Fruit fly (Drosophila melanogaster) whole organism, embryonic: ENCODE measurements around the gene CG14326.

Experiments used
- CG12236 ChIP-seq: fragments of 200-800 bp; sonication (Bioruptor generic); optimal IDR thresholded peaks from 2 replicates; lab custom pipeline; 2016; ENCODE audit warnings: missing biosample characterization, missing genetic modification characterization
- CG14014 ChIP-seq: fragments of 200-800 bp; sonication (Bioruptor generic); IDR thresholded peaks from 2 replicates; pipeline ENCODE4 v1.3.6; 2022; ENCODE audit warnings: missing biosample characterization, missing genetic modification characterization
- CG14050 ChIP-seq: fragments of 200-800 bp; sonication (Bioruptor generic); IDR thresholded peaks from 3 replicates; pipeline ENCODE4 v1.3.6; 2022; ENCODE audit warnings: missing biosample characterization, missing genetic modification characterization
- CG14965 ChIP-seq: fragments of 200-800 bp; sonication (Bioruptor generic); optimal IDR thresholded peaks from 2 replicates; lab custom pipeline; 2016; ENCODE audit warnings: missing biosample characterization, missing genetic modification characterization, borderline replicate concordance
- CG15479 ChIP-seq: fragments of 200-800 bp; sonication (Bioruptor generic); optimal IDR thresholded peaks from 3 replicates; lab custom pipeline; 2019; ENCODE audit warnings: missing biosample characterization, mild to moderate bottlenecking, missing genetic modification characterization, moderate library complexity
- CG15696 ChIP-seq: fragments of 200-800 bp; sonication (Bioruptor generic); optimal IDR thresholded peaks from 2 replicates; lab custom pipeline; 2019; ENCODE audit warnings: missing biosample characterization, mild to moderate bottlenecking, missing genetic modification characterization, moderate library complexity
- CG1647 ChIP-seq: fragments of 200-800 bp; sonication (Bioruptor generic); optimal IDR thresholded peaks from 3 replicates; lab custom pipeline; 2016; ENCODE audit warnings: missing biosample characterization, missing genetic modification characterization
- CG18764 ChIP-seq: fragments of 200-800 bp; sonication (Bioruptor generic); optimal IDR thresholded peaks from 3 replicates; lab custom pipeline; 2016; ENCODE audit warnings: missing biosample characterization, missing genetic modification characterization
- CG3995 ChIP-seq: fragments of 200-800 bp; sonication (Bioruptor generic); optimal IDR thresholded peaks from 3 replicates; lab custom pipeline; 2016; ENCODE audit warnings: missing biosample characterization, missing genetic modification characterization
- CG42726 ChIP-seq: fragments of 200-800 bp; sonication (Bioruptor generic); IDR thresholded peaks from 2 replicates; pipeline ENCODE4 v1.3.6; 2022; ENCODE audit warnings: missing biosample characterization, missing genetic modification characterization; ENCODE audit not compliant: partially characterized antibody
- CG4282 ChIP-seq: fragments of 200-800 bp; sonication (Bioruptor generic); optimal IDR thresholded peaks from 2 replicates; lab custom pipeline; 2016; ENCODE audit warnings: missing biosample characterization, missing genetic modification characterization
- CG5953 ChIP-seq: fragments of 200-800 bp; sonication (Bioruptor generic); IDR thresholded peaks from 2 replicates; pipeline ENCODE4 v1.3.6; 2022; ENCODE audit warnings: missing biosample characterization, missing genetic modification characterization
- CG7786 ChIP-seq: fragments of 200-800 bp; sonication (Bioruptor generic); optimal IDR thresholded peaks from 2 replicates; lab custom pipeline; 2016; ENCODE audit warnings: missing biosample characterization, missing genetic modification characterization
- CG9609 ChIP-seq: fragments of 200-800 bp; sonication (Bioruptor generic); optimal IDR thresholded peaks from 3 replicates; lab custom pipeline; 2016; ENCODE audit warnings: missing biosample characterization, missing genetic modification characterization
- CG9797 ChIP-seq: fragments of 200-800 bp; sonication (Bioruptor generic); optimal IDR thresholded peaks from 3 replicates; lab custom pipeline; 2018; ENCODE audit warnings: missing biosample characterization, mild to moderate bottlenecking, missing genetic modification characterization
- Dp ChIP-seq: fragments of 200-800 bp; sonication (Bioruptor generic); optimal IDR thresholded peaks from 2 replicates; lab custom pipeline; 2018; ENCODE audit warnings: missing biosample characterization, mild to moderate bottlenecking, missing genetic modification characterization, moderate library complexity
- Gug ChIP-seq: fragments of 200-800 bp; sonication (Bioruptor generic); IDR thresholded peaks from 4 replicates; pipeline ENCODE4 v1.3.6; 2022; ENCODE audit warnings: missing biosample characterization, missing genetic modification characterization
- H15 ChIP-seq: fragments of 200-800 bp; sonication (Bioruptor generic); IDR thresholded peaks from 3 replicates; pipeline ENCODE4 v1.3.6; 2022; ENCODE audit warnings: missing biosample characterization, missing genetic modification characterization
- H2.0 ChIP-seq: fragments of 200-800 bp; sonication (Bioruptor generic); IDR thresholded peaks from 2 replicates; pipeline ENCODE4 v1.3.6; 2022; ENCODE audit warnings: missing biosample characterization, missing genetic modification characterization
- HLH3B ChIP-seq: fragments of 200-800 bp; sonication (Bioruptor generic); IDR thresholded peaks from 2 replicates; pipeline ENCODE4 v1.3.6; 2022; ENCODE audit warnings: missing biosample characterization, missing genetic modification characterization
- Hey ChIP-seq: fragments of 200-800 bp; sonication (Bioruptor generic); optimal IDR thresholded peaks from 3 replicates; lab custom pipeline; 2018; ENCODE audit warnings: missing biosample characterization, mild to moderate bottlenecking, missing genetic modification characterization
- HmgZ ChIP-seq: fragments of 200-800 bp; sonication (Bioruptor generic); optimal IDR thresholded peaks from 2 replicates; lab custom pipeline; 2018; ENCODE audit warnings: missing biosample characterization, mild to moderate bottlenecking, missing genetic modification characterization
- Hmx ChIP-seq: fragments of 200-800 bp; sonication (Bioruptor generic); optimal IDR thresholded peaks from 2 replicates; lab custom pipeline; 2016; ENCODE audit warnings: missing biosample characterization, missing genetic modification characterization
- Myb ChIP-seq: fragments of 200-800 bp; sonication (Bioruptor generic); optimal IDR thresholded peaks from 2 replicates; lab custom pipeline; 2016; ENCODE audit warnings: missing biosample characterization, missing genetic modification characterization
- Neu2 ChIP-seq: fragments of 200-800 bp; sonication (Bioruptor generic); optimal IDR thresholded peaks from 3 replicates; lab custom pipeline; 2016; ENCODE audit warnings: missing biosample characterization, missing genetic modification characterization, borderline replicate concordance
- Nf-YB ChIP-seq: fragments of 200-800 bp; sonication (Bioruptor generic); optimal IDR thresholded peaks from 3 replicates; lab custom pipeline; 2019; ENCODE audit warnings: missing biosample characterization, mild to moderate bottlenecking, missing genetic modification characterization, moderate library complexity
- Ptx1 ChIP-seq: fragments of 200-800 bp; sonication (Bioruptor generic); IDR thresholded peaks from 2 replicates; pipeline ENCODE4 v1.3.6; 2022; ENCODE audit warnings: missing biosample characterization, missing genetic modification characterization
- Ssrp ChIP-seq: fragments of 200-800 bp; sonication (Bioruptor generic); optimal IDR thresholded peaks from 2 replicates; lab custom pipeline; 2018; ENCODE audit warnings: missing biosample characterization, mild to moderate bottlenecking, missing genetic modification characterization, moderate library complexity
- al ChIP-seq: fragments of 200-800 bp; sonication (Bioruptor generic); IDR thresholded peaks from 2 replicates; pipeline ENCODE4 v1.3.6; 2022; ENCODE audit warnings: missing biosample characterization, missing genetic modification characterization
- caup ChIP-seq: fragments of 200-800 bp; sonication (Bioruptor generic); optimal IDR thresholded peaks from 3 replicates; lab custom pipeline; 2017; ENCODE audit warnings: missing biosample characterization, mild to moderate bottlenecking, missing genetic modification characterization, moderate library complexity; ENCODE audit not compliant: severe bottlenecking
- cg ChIP-seq: fragments of 200-800 bp; sonication (Bioruptor generic); optimal IDR thresholded peaks from 3 replicates; lab custom pipeline; 2019; ENCODE audit warnings: missing biosample characterization, mild to moderate bottlenecking, missing genetic modification characterization, moderate library complexity
- chinmo ChIP-seq: fragments of 200-800 bp; sonication (Bioruptor generic); IDR thresholded peaks from 4 replicates; pipeline ENCODE4 v1.3.6; 2022; ENCODE audit warnings: missing biosample characterization, missing genetic modification characterization; ENCODE audit not compliant: partially characterized antibody
- croc ChIP-seq: fragments of 200-800 bp; sonication (Bioruptor generic); conservative IDR thresholded peaks from 3 replicates; pipeline ENCODE4 v1.3.6; 2022; ENCODE audit warnings: missing biosample characterization, missing genetic modification characterization
- danr ChIP-seq: fragments of 200-800 bp; sonication (Bioruptor generic); IDR thresholded peaks from 2 replicates; pipeline ENCODE4 v1.3.6; 2022; ENCODE audit warnings: missing biosample characterization, missing genetic modification characterization
- dmrt11E ChIP-seq: fragments of 200-800 bp; sonication (Bioruptor generic); optimal IDR thresholded peaks from 3 replicates; lab custom pipeline; 2018; ENCODE audit warnings: missing biosample characterization, mild to moderate bottlenecking, missing genetic modification characterization, moderate library complexity
- exex ChIP-seq: fragments of 200-800 bp; sonication (Bioruptor generic); optimal IDR thresholded peaks from 4 replicates; lab custom pipeline; 2018; ENCODE audit warnings: missing biosample characterization, mild to moderate bottlenecking, missing genetic modification characterization, moderate library complexity
- fd96Cb ChIP-seq: fragments of 200-800 bp; sonication (Bioruptor generic); optimal IDR thresholded peaks from 2 replicates; lab custom pipeline; 2018; ENCODE audit warnings: missing biosample characterization, mild to moderate bottlenecking, missing genetic modification characterization, moderate library complexity
- h ChIP-seq: fragments of >200 bp; optimal IDR thresholded peaks from 2 replicates; lab custom pipeline; 2017
- her ChIP-seq: fragments of 200-800 bp; sonication (Bioruptor generic); optimal IDR thresholded peaks from 2 replicates; lab custom pipeline; 2016; ENCODE audit warnings: missing biosample characterization, missing genetic modification characterization
- nau ChIP-seq: fragments of 200-800 bp; sonication (Bioruptor generic); optimal IDR thresholded peaks from 3 replicates; lab custom pipeline; 2017; ENCODE audit warnings: missing biosample characterization, mild to moderate bottlenecking, missing genetic modification characterization, missing genetic modification reagents
- org-1 ChIP-seq: fragments of 200-800 bp; sonication (Bioruptor generic); optimal IDR thresholded peaks from 2 replicates; lab custom pipeline; 2017; ENCODE audit warnings: missing biosample characterization, missing genetic modification characterization
- pb ChIP-seq: fragments of 200-800 bp; sonication (Bioruptor generic); optimal IDR thresholded peaks from 3 replicates; lab custom pipeline; 2016; ENCODE audit warnings: missing biosample characterization, missing genetic modification characterization
- sna ChIP-seq: fragments of 200-800 bp; sonication (Bioruptor generic); IDR thresholded peaks from 2 replicates; pipeline ENCODE4 v1.3.6; 2022; ENCODE audit warnings: missing biosample characterization, missing genetic modification characterization; ENCODE audit not compliant: partially characterized antibody
- toy ChIP-seq: fragments of 200-800 bp; sonication (Bioruptor generic); IDR thresholded peaks from 2 replicates; pipeline ENCODE4 v1.3.6; 2022; ENCODE audit warnings: missing biosample characterization, missing genetic modification characterization
- unc-4 ChIP-seq: fragments of 200-800 bp; sonication (Bioruptor generic); IDR thresholded peaks from 2 replicates; pipeline ENCODE4 v1.3.6; 2022; ENCODE audit warnings: missing biosample characterization, missing genetic modification characterization; ENCODE audit not compliant: partially characterized antibody
- wor ChIP-seq: fragments of 200-800 bp; sonication (Bioruptor generic); IDR thresholded peaks from 2 replicates; pipeline ENCODE4 v1.3.6; 2022; ENCODE audit warnings: missing biosample characterization, missing genetic modification characterization
- zen2 ChIP-seq: fragments of 200-800 bp; sonication (Bioruptor generic); IDR thresholded peaks from 3 replicates; pipeline ENCODE4 v1.3.6; 2022; ENCODE audit warnings: missing biosample characterization, missing genetic modification characterization; ENCODE audit not compliant: partially characterized antibody

CG14326 gene

DNA sequence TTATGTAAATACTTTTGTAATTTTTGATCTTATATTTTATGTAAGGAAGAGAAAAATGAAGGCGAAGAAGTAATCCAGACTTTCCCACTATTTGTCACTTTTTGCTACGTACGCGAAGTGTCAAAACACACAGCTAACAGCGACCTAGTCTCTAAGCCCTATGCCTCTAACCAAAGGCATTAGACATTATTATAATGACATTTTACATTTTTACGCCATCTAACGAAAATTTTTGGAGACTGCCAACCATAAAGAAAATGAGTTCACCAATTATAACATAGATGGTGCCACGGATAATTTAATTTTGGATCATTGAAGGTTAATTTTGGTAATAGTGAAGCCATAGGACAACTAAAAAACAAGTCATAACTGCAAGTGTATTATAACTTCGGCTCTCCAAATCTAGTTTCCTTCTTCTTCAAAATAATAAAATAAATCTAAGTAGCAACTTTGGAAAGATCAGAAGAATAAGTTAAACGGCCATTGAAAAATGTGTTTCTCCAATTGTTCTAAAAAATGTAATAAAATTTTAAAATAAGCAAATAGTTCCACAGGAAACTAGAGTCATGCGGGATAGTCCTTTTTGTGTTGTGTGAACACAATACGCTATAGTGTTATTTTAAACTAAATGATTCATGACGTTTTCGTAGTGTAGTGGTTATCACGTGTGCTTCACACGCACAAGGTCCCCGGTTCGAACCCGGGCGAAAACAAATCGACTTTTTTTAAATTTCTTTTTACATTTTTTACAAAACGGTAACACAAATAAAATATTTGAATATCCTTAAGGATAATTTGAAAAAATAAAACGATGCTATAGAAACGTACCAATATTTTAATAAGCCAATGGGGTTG, 1.6 kb upstream of the CG14326 start (continued):
- TF ChIP-seq zen2 (GFP tag; lab: Robert Waterston, UW) (no peak), HLH3B (GFP tag; lab: Robert Waterston, UW) (no peak), CG14014 (no peak), CG18764 (no peak), CG5953 (GFP tag; lab: Robert Waterston, UW) (no peak), her (GFP tag; lab: Kevin White, UChicago) (no peak), CG4282 (GFP tag; lab: Kevin White, UChicago) (no peak), toy (GFP tag; lab: Robert Waterston, UW) (no peak), CG1647 (no peak), danr (GFP tag; lab: Robert Waterston, UW) (no peak), HmgZ (tag; lab: Kevin White, UChicago) (peak; percentile 46), sna (GFP tag; lab: Robert Waterston, UW) (no peak), h (lab: Kevin White, UChicago) (no peak), CG14965 (GFP tag; lab: Kevin White, UChicago) (no peak), dmrt11E (tag; lab: Kevin White, UChicago) (no peak), Ssrp (tag; lab: Kevin White, UChicago) (no peak), unc-4 (GFP tag; lab: Robert Waterston, UW) (peak; percentile 47; the same call in 1 of the 2 replicates), Neu2 (GFP tag; lab: Kevin White, UChicago) (no peak), wor (no peak), pb (no peak), CG7786 (GFP tag; lab: Kevin White, UChicago) (no peak), CG9797 (no peak), H15 (GFP tag; lab: Robert Waterston, UW) (no peak), chinmo (GFP tag; lab: Robert Waterston, UW) (peak; percentile 58; the same call in 1 of the 4 replicates), CG15696 (tag; lab: Kevin White, UChicago) (peak; percentile 20), CG9609 (no peak), H2.0 (GFP tag; lab: Robert Waterston, UW) (no peak), Dp (GFP tag; lab: Kevin White, UChicago) (no peak), Hmx (no peak), nau (GFP tag; lab: Kevin White, UChicago) (peak; percentile 20), caup (GFP tag; lab: Kevin White, UChicago) (no peak), exex (tag; lab: Kevin White, UChicago) (peak; percentile 46), CG15479 (no peak), Nf-YB (GFP tag; lab: Kevin White, UChicago) (no peak), CG3995 (GFP tag; lab: Kevin White, UChicago) (no peak), Hey (tag; lab: Kevin White, UChicago) (no peak), org-1 (GFP tag; lab: Kevin White, UChicago) (no peak), Myb (GFP tag; lab: Kevin White, UChicago) (peak; percentile 3), Gug (no peak), CG42726 (GFP tag; lab: Robert Waterston, UW) (peak; percentile 84), Ptx1 (GFP tag; lab: Robert Waterston, UW) (peak; percentile 33; the same call in 1 of the 2 replicates), cg (GFP tag; lab: Kevin White, UChicago) (no peak), al (GFP tag; lab: Robert Waterston, UW) (no peak), CG14050 (no peak), fd96Cb (tag; lab: Kevin White, UChicago) (no peak), croc (GFP tag; lab: Robert Waterston, UW) (no peak), CG12236 (GFP tag; lab: Kevin White, UChicago) (no peak)
- TF ChIP-seq, all 482 proteins: peak for 118
